Worm (Caenorhabditis elegans) whole organism, early embryonic: ENCODE measurements around the gene dnj-24.

Source experiments
- B0310.2 ChIP-seq: sonication (generic microtip); optimal IDR thresholded peaks from 2 replicates; lab custom pipeline; 2016; ENCODE audit warnings: mild to moderate bottlenecking, missing genetic modification characterization, missing compliant biosample characterization
- F13C5.2 ChIP-seq: sonication (generic microtip); optimal IDR thresholded peaks from 2 replicates; lab custom pipeline; 2017; ENCODE audit warnings: mild to moderate bottlenecking, missing genetic modification characterization, inconsistent platforms, missing compliant biosample characterization
- aly-1 ChIP-seq: sonication (generic microtip); optimal IDR thresholded peaks from 2 replicates; lab custom pipeline; 2016; ENCODE audit warnings: missing genetic modification characterization, missing compliant biosample characterization
- ama-1 ChIP-seq: fragments of 150-350 bp; optimal IDR thresholded peaks from 2 replicates; lab custom pipeline; 2014
- ceh-13 ChIP-seq: fragments of 200-800 bp; sonication (Bioruptor generic); optimal IDR thresholded peaks from 2 replicates; lab custom pipeline; 2018; ENCODE audit warnings: mild to moderate bottlenecking, missing genetic modification characterization, missing compliant biosample characterization
- ceh-36 ChIP-seq: sonication (generic microtip); optimal IDR thresholded peaks from 2 replicates; lab custom pipeline; 2016; ENCODE audit warnings: missing genetic modification characterization, inconsistent platforms, missing compliant biosample characterization
- ets-7 ChIP-seq: sonication (generic microtip); optimal IDR thresholded peaks from 2 replicates; lab custom pipeline; 2016; ENCODE audit warnings: missing genotype, missing genetic modification characterization, missing compliant biosample characterization
- flt-1 ChIP-seq: fragments of 200-800 bp; sonication (Bioruptor generic); IDR thresholded peaks from 2 replicates; pipeline ENCODE4 v1.3.6; 2022; ENCODE audit warnings: missing genetic modification characterization, missing compliant biosample characterization
- hmbx-1 ChIP-seq: sonication (generic microtip); optimal IDR thresholded peaks from 2 replicates; lab custom pipeline; 2016; ENCODE audit warnings: mild to moderate bottlenecking, missing genetic modification characterization, missing compliant biosample characterization
- hmg-4 ChIP-seq: fragments of 200-800 bp; sonication (Bioruptor generic); optimal IDR thresholded peaks from 2 replicates; lab custom pipeline; 2018; ENCODE audit warnings: mild to moderate bottlenecking, missing genetic modification characterization, missing compliant biosample characterization
- hnd-1 ChIP-seq: sonication (generic microtip); optimal IDR thresholded peaks from 2 replicates; lab custom pipeline; 2016; ENCODE audit warnings: missing genetic modification characterization, missing compliant biosample characterization
- pes-1 ChIP-seq: fragments of 200-800 bp; sonication (Bioruptor generic); IDR thresholded peaks from 2 replicates; pipeline ENCODE4 v1.3.6; 2022; ENCODE audit warnings: missing genetic modification reagents, missing genetic modification characterization, missing compliant biosample characterization
- scrt-1 ChIP-seq: fragments of 200-800 bp; sonication (Bioruptor generic); IDR thresholded peaks from 2 replicates; pipeline ENCODE4 v1.3.6; 2022; ENCODE audit warnings: missing genetic modification characterization, missing compliant biosample characterization
- sea-1 ChIP-seq: fragments of 200-800 bp; sonication (Bioruptor generic); conservative IDR thresholded peaks from 2 replicates; pipeline ENCODE4 v1.3.6; 2022; ENCODE audit warnings: missing genetic modification characterization, missing compliant biosample characterization
- tbx-11 ChIP-seq: fragments of 200-800 bp; sonication (Bioruptor generic); IDR thresholded peaks from 2 replicates; pipeline ENCODE4 v1.3.6; 2022; ENCODE audit warnings: missing genetic modification characterization, missing compliant biosample characterization
- tbx-37 ChIP-seq: fragments of 200-800 bp; sonication (Bioruptor generic); conservative IDR thresholded peaks from 2 replicates; pipeline ENCODE4 v1.3.6; 2022; ENCODE audit warnings: missing genetic modification reagents, missing genetic modification characterization, missing compliant biosample characterization
- tra-4 ChIP-seq: sonication (generic microtip); optimal IDR thresholded peaks from 2 replicates; lab custom pipeline; 2017; ENCODE audit warnings: missing genetic modification characterization, missing compliant biosample characterization

dnj-24 gene

ce11 chrIII:5382073-5382472 lies 41.8 kb downstream of the dnj-24 start, which contains the start of gene Y32H12A.6:
TSS of gene Y32H12A.6 (minus strand) at chrIII:5382173.
- no peak for TF ChIP-seq sea-1 (GFP tag; lab: Robert Waterston, UW)
- TF ChIP-seq tbx-11 (GFP tag; lab: Robert Waterston, UW) = no peak
- TF ChIP-seq hmg-4 (GFP tag; lab: Kevin White, UChicago) = no peak
- no peak for TF ChIP-seq tra-4 (tag; lab: Kevin White, UChicago)
- no peak for TF ChIP-seq ama-1 (lab: Kevin White, UChicago)
- no peak for TF ChIP-seq ets-7
- TF ChIP-seq hmbx-1 (tag; lab: Kevin White, UChicago) = no peak
- no peak for TF ChIP-seq aly-1
- TF ChIP-seq scrt-1 (GFP tag; lab: Robert Waterston, UW) = no peak
- no peak for TF ChIP-seq B0310.2 (tag; lab: Kevin White, UChicago)
- TF ChIP-seq hnd-1 (tag; lab: Kevin White, UChicago) = no peak
- TF ChIP-seq tbx-37 = no peak
- no peak for TF ChIP-seq ceh-36
- TF ChIP-seq F13C5.2 = no peak
- TF ChIP-seq ceh-13 = no peak

- no peak for TF ChIP-seq aly-1
Observed at ce11 chrIII:5380554-5380953, 43.3 kb downstream of the dnj-24 start.

- TF ChIP-seq B0310.2 (tag; lab: Kevin White, UChicago) (no peak), hmg-4 (GFP tag; lab: Kevin White, UChicago) (peak; percentile 18), hnd-1 (tag; lab: Kevin White, UChicago) (no peak), hmbx-1 (tag; lab: Kevin White, UChicago) (no peak)
Observed at ce11 chrIII:5379879-5380331, 44.0 kb downstream of the dnj-24 start, which contains the start of gene paqr-2. TSS of gene paqr-2 (minus strand) at chrIII:5379929.

ce11 chrIII:5375001-5375532 lies 48.8 kb downstream of the dnj-24 start:
- no peak for TF ChIP-seq tbx-37
- no peak for TF ChIP-seq aly-1
- no peak for TF ChIP-seq ets-7
- TF ChIP-seq tbx-11 (GFP tag; lab: Robert Waterston, UW) = no peak
- no peak for TF ChIP-seq scrt-1 (GFP tag; lab: Robert Waterston, UW)
- TF ChIP-seq F13C5.2 = no peak
- TF ChIP-seq hmbx-1 (tag; lab: Kevin White, UChicago) = no peak
- no peak for TF ChIP-seq ceh-36
- no peak for TF ChIP-seq hnd-1 (tag; lab: Kevin White, UChicago)
- no peak for TF ChIP-seq ama-1 (lab: Kevin White, UChicago)
- no peak for TF ChIP-seq pes-1 (GFP tag; lab: Robert Waterston, UW)
- TF ChIP-seq flt-1 (GFP tag; lab: Robert Waterston, UW) = no peak
- no peak for TF ChIP-seq B0310.2 (tag; lab: Kevin White, UChicago)
- TF ChIP-seq hmg-4 (GFP tag; lab: Kevin White, UChicago) = no peak
- no peak for TF ChIP-seq sea-1 (GFP tag; lab: Robert Waterston, UW)
- no peak for TF ChIP-seq tra-4 (tag; lab: Kevin White, UChicago)
- TF ChIP-seq ceh-13 = no peak

ce11 chrIII:5373715-5374114 lies 50.2 kb downstream of the dnj-24 start:
- TF ChIP-seq hmbx-1 (tag; lab: Kevin White, UChicago) (no peak), ets-7 (no peak), tbx-37 (no peak), tra-4 (tag; lab: Kevin White, UChicago) (no peak), pes-1 (GFP tag; lab: Robert Waterston, UW) (no peak), hnd-1 (tag; lab: Kevin White, UChicago) (no peak), hmg-4 (GFP tag; lab: Kevin White, UChicago) (no peak), aly-1 (no peak), ceh-36 (no peak), ceh-13 (no peak), sea-1 (GFP tag; lab: Robert Waterston, UW) (no peak), B0310.2 (tag; lab: Kevin White, UChicago) (no peak), flt-1 (GFP tag; lab: Robert Waterston, UW) (no peak)

- peak; percentile 14 for TF ChIP-seq hmg-4 (GFP tag; lab: Kevin White, UChicago)
- TF ChIP-seq ceh-13 = no peak
Observed at ce11 chrIII:5372884-5373283, 51.0 kb downstream of the dnj-24 start.

- TF ChIP-seq hmg-4 (GFP tag; lab: Kevin White, UChicago) = no peak
Observed at ce11 chrIII:5371226-5371926, 52.5 kb downstream of the dnj-24 start, which contains the start of gene szy-2. TSS of gene szy-2 (minus strand) at chrIII:5371276.

ce11 chrIII:5367995-5368899 lies 55.6 kb downstream of the dnj-24 start, which contains the start of gene dhs-9:
TSS of gene dhs-9 (minus strand) at chrIII:5368045.
- TF ChIP-seq ceh-13 (no peak), B0310.2 (tag; lab: Kevin White, UChicago) (no peak), pes-1 (GFP tag; lab: Robert Waterston, UW) (no peak), hnd-1 (tag; lab: Kevin White, UChicago) (no peak), aly-1 (no peak), tbx-11 (GFP tag; lab: Robert Waterston, UW) (no peak), scrt-1 (GFP tag; lab: Robert Waterston, UW) (no peak), tbx-37 (no peak), hmg-4 (GFP tag; lab: Kevin White, UChicago) (no peak), ama-1 (lab: Kevin White, UChicago) (no peak), F13C5.2 (no peak)
